Worm (Caenorhabditis elegans) whole organism, late embryonic: Measurements from ENCODE around the gene K07E3.1.

Experiments used
- C38D4.7 ChIP-seq: fragments of 200-800 bp; sonication (Bioruptor generic); optimal IDR thresholded peaks from 2 replicates; lab custom pipeline; 2018; ENCODE audit warnings: mild to moderate bottlenecking, missing genetic modification characterization, moderate library complexity, missing compliant biosample characterization
- K02D7.2 ChIP-seq: sonication (generic microtip); optimal IDR thresholded peaks from 2 replicates; lab custom pipeline; 2017; ENCODE audit warnings: mild to moderate bottlenecking, missing genetic modification characterization, missing compliant biosample characterization
- K09A11.1 ChIP-seq: sonication (generic microtip); optimal IDR thresholded peaks from 2 replicates; lab custom pipeline; 2017; ENCODE audit warnings: antibody characterized with exemption, mild to moderate bottlenecking, missing genetic modification characterization, missing compliant biosample characterization; ENCODE audit not compliant: insufficient read depth
- T23F11.4 ChIP-seq: fragments of 200-800 bp; sonication (Bioruptor generic); optimal IDR thresholded peaks from 2 replicates; lab custom pipeline; 2018; ENCODE audit warnings: mild to moderate bottlenecking, missing genetic modification characterization, missing compliant biosample characterization
- ama-1 ChIP-seq: fragments of 150-350 bp; optimal IDR thresholded peaks from 2 replicates; lab custom pipeline; 2014
- ceh-14 ChIP-seq: sonication (generic microtip); optimal IDR thresholded peaks from 2 replicates; lab custom pipeline; 2016; ENCODE audit warnings: missing genotype, missing genetic modification characterization, missing compliant biosample characterization
- ceh-18 ChIP-seq: sonication (generic microtip); optimal IDR thresholded peaks from 2 replicates; lab custom pipeline; 2016; ENCODE audit warnings: missing genetic modification characterization, missing compliant biosample characterization
- ceh-19 ChIP-seq: fragments of 200-800 bp; sonication (Bioruptor generic); optimal IDR thresholded peaks from 2 replicates; lab custom pipeline; 2018; ENCODE audit warnings: mild to moderate bottlenecking, missing genetic modification characterization, missing compliant biosample characterization
- ceh-30 ChIP-seq: fragments of 150-350 bp; optimal IDR thresholded peaks from 2 replicates; lab custom pipeline; 2014; ENCODE audit warnings: missing biosample characterization, missing genetic modification characterization
- ceh-31 ChIP-seq: sonication (generic microtip); optimal IDR thresholded peaks from 2 replicates; lab custom pipeline; 2016; ENCODE audit warnings: missing genetic modification characterization, missing compliant biosample characterization
- ceh-34 ChIP-seq: sonication (generic microtip); optimal IDR thresholded peaks from 2 replicates; lab custom pipeline; 2016; ENCODE audit warnings: mild to moderate bottlenecking, missing genetic modification characterization, missing compliant biosample characterization
- ceh-48 ChIP-seq: sonication (generic microtip); optimal IDR thresholded peaks from 2 replicates; lab custom pipeline; 2016; ENCODE audit warnings: missing genetic modification characterization, inconsistent platforms, missing compliant biosample characterization
- ceh-9 ChIP-seq: sonication (generic microtip); optimal IDR thresholded peaks from 2 replicates; lab custom pipeline; 2016; ENCODE audit warnings: mild to moderate bottlenecking, missing genetic modification characterization, inconsistent platforms, missing compliant biosample characterization
- che-1 ChIP-seq: sonication (generic microtip); optimal IDR thresholded peaks from 2 replicates; lab custom pipeline; 2016; ENCODE audit warnings: mild to moderate bottlenecking, missing genetic modification characterization, missing compliant biosample characterization
- dmd-4 ChIP-seq: sonication (generic microtip); optimal IDR thresholded peaks from 2 replicates; lab custom pipeline; 2016; ENCODE audit warnings: borderline replicate concordance, missing genetic modification characterization, missing compliant biosample characterization
- elt-2 ChIP-seq: sonication (generic microtip); optimal IDR thresholded peaks from 2 replicates; lab custom pipeline; 2016; ENCODE audit warnings: missing genetic modification reagents, missing genetic modification characterization, missing compliant biosample characterization
- elt-4 ChIP-seq: sonication (generic microtip); optimal IDR thresholded peaks from 2 replicates; lab custom pipeline; 2016; ENCODE audit warnings: missing genetic modification characterization, missing compliant biosample characterization
- ets-4 ChIP-seq: sonication (generic microtip); optimal IDR thresholded peaks from 2 replicates; lab custom pipeline; 2016; ENCODE audit warnings: missing genetic modification characterization, missing compliant biosample characterization
- eyg-1 ChIP-seq: sonication (generic microtip); optimal IDR thresholded peaks from 2 replicates; lab custom pipeline; 2016; ENCODE audit warnings: missing genotype, missing genetic modification characterization, missing compliant biosample characterization
- fax-1 ChIP-seq: sonication (generic microtip); optimal IDR thresholded peaks from 2 replicates; lab custom pipeline; 2016; ENCODE audit warnings: missing genotype, missing genetic modification characterization, missing compliant biosample characterization
- fkh-10 ChIP-seq: fragments of 150-350 bp; optimal IDR thresholded peaks from 2 replicates; lab custom pipeline; 2014; ENCODE audit warnings: missing biosample characterization, missing genetic modification reagents, missing genetic modification characterization
- hlh-13 ChIP-seq: fragments of 200-800 bp; sonication (Bioruptor generic); optimal IDR thresholded peaks from 2 replicates; lab custom pipeline; 2018; ENCODE audit warnings: mild to moderate bottlenecking, missing genetic modification characterization, missing compliant biosample characterization
- hlh-15 ChIP-seq: sonication (generic microtip); optimal IDR thresholded peaks from 2 replicates; lab custom pipeline; 2016; ENCODE audit warnings: missing genetic modification characterization, missing compliant biosample characterization
- hlh-30 ChIP-seq: sonication (generic microtip); optimal IDR thresholded peaks from 2 replicates; lab custom pipeline; 2017; ENCODE audit warnings: antibody characterized with exemption, missing genetic modification characterization, missing compliant biosample characterization; ENCODE audit not compliant: insufficient read depth
- hlh-6 ChIP-seq: sonication (generic microtip); optimal IDR thresholded peaks from 2 replicates; lab custom pipeline; 2016; ENCODE audit warnings: missing genotype, missing genetic modification characterization, missing compliant biosample characterization
- hlh-8 ChIP-seq: sonication (generic microtip); optimal IDR thresholded peaks from 2 replicates; lab custom pipeline; 2016; ENCODE audit warnings: missing genotype, missing genetic modification characterization, missing compliant biosample characterization
- lim-6 ChIP-seq: sonication (generic microtip); optimal IDR thresholded peaks from 2 replicates; lab custom pipeline; 2016; ENCODE audit warnings: missing genetic modification characterization, missing compliant biosample characterization
- madf-2 ChIP-seq: sonication (generic microtip); optimal IDR thresholded peaks from 2 replicates; lab custom pipeline; 2017; ENCODE audit warnings: missing genetic modification characterization, missing compliant biosample characterization
- nfya-1 ChIP-seq: sonication (generic microtip); optimal IDR thresholded peaks from 2 replicates; lab custom pipeline; 2017; ENCODE audit warnings: missing genetic modification characterization, mild to moderate bottlenecking, missing compliant biosample characterization, antibody characterized with exemption, moderate library complexity
- nhr-11 ChIP-seq: fragments of 150-350 bp; optimal IDR thresholded peaks from 2 replicates; lab custom pipeline; 2014; ENCODE audit warnings: missing biosample characterization, missing genetic modification characterization
- pag-3 ChIP-seq: sonication (generic microtip); optimal IDR thresholded peaks from 2 replicates; lab custom pipeline; 2016; ENCODE audit warnings: missing compliant biosample characterization, missing genetic modification characterization, borderline replicate concordance
- pat-9 ChIP-seq: fragments of 200-800 bp; sonication (Bioruptor generic); optimal IDR thresholded peaks from 2 replicates; lab custom pipeline; 2018; ENCODE audit warnings: mild to moderate bottlenecking, missing genetic modification characterization, moderate library complexity, missing compliant biosample characterization
- pha-2 ChIP-seq: sonication (generic microtip); optimal IDR thresholded peaks from 2 replicates; lab custom pipeline; 2017; ENCODE audit warnings: mild to moderate bottlenecking, missing genetic modification characterization, missing compliant biosample characterization
- pha-4 ChIP-seq: fragments of 150-350 bp; optimal IDR thresholded peaks from 2 replicates; lab custom pipeline; 2018; ENCODE audit warnings: missing biosample characterization, missing genetic modification reagents, missing genetic modification characterization
- pros-1 ChIP-seq: fragments of 150-350 bp; optimal IDR thresholded peaks from 2 replicates; lab custom pipeline; 2014; ENCODE audit warnings: missing biosample characterization, missing genetic modification reagents, missing genetic modification characterization
- sdc-2 ChIP-seq: sonication (generic microtip); optimal IDR thresholded peaks from 2 replicates; lab custom pipeline; 2016; ENCODE audit warnings: missing genotype, missing genetic modification characterization, missing compliant biosample characterization
- tbx-2 ChIP-seq: sonication (generic microtip); optimal IDR thresholded peaks from 2 replicates; lab custom pipeline; 2016; ENCODE audit warnings: missing genetic modification characterization, missing compliant biosample characterization
- unc-3 ChIP-seq, 2 experiments: fragments of 200-800 bp in 1 of 2; sonication (Bioruptor generic) in 1 of 2; sonication (generic microtip) in 1 of 2; conservative IDR thresholded peaks in 1 of 2; optimal IDR thresholded peaks in 1 of 2; 2 replicates each; pipeline versions ENCODE4 v1.3.6 to Lab custom; 2016 to 2022; ENCODE audit warnings: missing compliant biosample characterization in 2 of 2, missing genetic modification characterization in 2 of 2, missing genetic modification reagents in 1 of 2
- unc-42 ChIP-seq: sonication (generic microtip); optimal IDR thresholded peaks from 2 replicates; lab custom pipeline; 2016; ENCODE audit warnings: missing genotype, missing genetic modification characterization, missing compliant biosample characterization
- unc-86 ChIP-seq: sonication (generic microtip); optimal IDR thresholded peaks from 2 replicates; lab custom pipeline; 2016; ENCODE audit warnings: missing genetic modification characterization, missing compliant biosample characterization
- ztf-16 ChIP-seq: sonication (generic microtip); optimal IDR thresholded peaks from 2 replicates; lab custom pipeline; 2017; ENCODE audit warnings: missing genetic modification characterization, missing compliant biosample characterization

The K07E3.1 gene

ce11 chrX:8123194-8123593 is 13.0 kb downstream of the K07E3.1 start, which contains the start of gene C02B8.12:
Gene C02B8.12 (minus strand): TSS chrX:8123368.
- TF ChIP-seq C38D4.7 (no peak), elt-2 (tag; lab: Kevin White, UChicago) (no peak), hlh-15 (tag; lab: Kevin White, UChicago) (no peak), ceh-18 (no peak), unc-42 (tag; lab: Kevin White, UChicago) (no peak), unc-3 (GFP tag; conservative IDR thresholded peaks at IDR 0.05; lab: Robert Waterston, UW) (no peak), unc-3 (tag; optimal IDR thresholded peaks at IDR 0.05; lab: Kevin White, UChicago) (no peak)

DNA sequence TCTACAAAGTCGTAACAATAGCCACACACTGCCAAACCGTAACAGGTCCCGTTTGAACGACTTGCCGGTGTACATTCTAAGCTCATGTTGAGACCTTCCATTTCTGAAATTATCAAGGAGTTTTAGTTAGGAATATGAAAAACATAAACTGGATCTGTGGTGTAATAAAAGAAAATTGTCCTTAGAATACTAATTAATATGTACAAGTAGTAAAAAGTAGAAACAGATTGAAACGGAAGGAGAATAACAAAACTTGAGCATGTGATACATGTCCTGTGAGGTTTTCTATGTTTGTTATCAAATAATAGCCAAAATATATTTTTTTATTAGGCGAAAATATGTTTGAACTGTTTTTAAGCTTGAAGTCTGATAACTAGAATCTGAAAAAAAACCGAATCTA is 19.3 kb downstream of the K07E3.1 start, which contains the start of gene frpr-1:
frpr-1 (minus strand) TSS at position 101 of the 400 bp plus-strand sequence.
- TF ChIP-seq pat-9 (tag; lab: Kevin White, UChicago) = no peak
- no peak for TF ChIP-seq hlh-8 (tag; lab: Kevin White, UChicago)
- no peak for TF ChIP-seq ama-1 (lab: Kevin White, UChicago)
- TF ChIP-seq unc-86 = no peak
- TF ChIP-seq K09A11.1 (tag; lab: Kevin White, UChicago) = no peak
- no peak for TF ChIP-seq hlh-30 (tag; lab: Kevin White, UChicago)
- TF ChIP-seq ets-4 (tag; lab: Kevin White, UChicago) = no peak
- TF ChIP-seq ceh-9 (tag; lab: Kevin White, UChicago) = no peak
- TF ChIP-seq ceh-31 (tag; lab: Kevin White, UChicago) = no peak
- no peak for TF ChIP-seq K02D7.2 (tag; lab: Kevin White, UChicago)
- TF ChIP-seq madf-2 (tag; lab: Kevin White, UChicago) = no peak
- no peak for TF ChIP-seq ztf-16 (tag; lab: Kevin White, UChicago)
- no peak for TF ChIP-seq fkh-10
- TF ChIP-seq ceh-18 = no peak
- TF ChIP-seq, all 69 proteins: peak for 0

- TF ChIP-seq pros-1 (tag; lab: Kevin White, UChicago) (no peak), unc-86 (no peak), pag-3 (tag; lab: Kevin White, UChicago) (no peak), hlh-13 (no peak), lim-6 (no peak), elt-2 (tag; lab: Kevin White, UChicago) (peak; percentile 69), nfya-1 (tag; lab: Kevin White, UChicago) (peak; percentile 33), ceh-48 (tag; lab: Kevin White, UChicago) (peak; percentile 26), dmd-4 (no peak), ceh-19 (GFP tag; lab: Kevin White, UChicago) (no peak), ceh-31 (tag; lab: Kevin White, UChicago) (peak; percentile 10), tbx-2 (tag; lab: Kevin White, UChicago) (peak; percentile 54), ceh-34 (tag; lab: Kevin White, UChicago) (peak; percentile 32), nhr-11 (tag; lab: Kevin White, UChicago) (no peak)
- TF ChIP-seq, all 69 proteins: peak for 6
Observed at ce11 chrX:8136276-8136891, 26.1 kb downstream of the K07E3.1 start, which contains the start of gene C02B8.6. Gene C02B8.6 (minus strand): TSS chrX:8136326.

DNA sequence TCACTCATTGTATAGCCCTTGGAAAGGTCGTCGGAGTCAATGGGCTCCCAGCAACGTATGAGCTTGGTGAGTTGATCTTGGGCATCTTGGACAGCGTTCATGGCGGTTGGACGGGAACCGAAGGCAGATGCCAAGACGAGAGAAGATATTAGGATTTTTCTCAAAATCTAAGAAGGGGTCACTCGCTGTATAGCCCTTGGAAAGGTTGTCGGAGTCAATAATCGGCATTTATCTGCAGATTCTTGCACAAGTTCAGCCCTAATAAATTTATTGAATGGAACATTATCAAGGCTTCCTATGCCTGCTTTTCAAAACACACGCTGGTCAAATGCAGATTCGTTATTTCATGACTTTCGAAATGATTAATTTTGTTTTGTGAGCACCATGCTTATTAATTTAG is 27.5 kb downstream of the K07E3.1 start, which contains the start of gene C02B8.7:
C02B8.7 (minus strand) TSS at position 101 of the 400 bp plus-strand sequence.
- no peak for TF ChIP-seq elt-4 (tag; lab: Kevin White, UChicago)
- no peak for TF ChIP-seq pha-4 (tag; lab: Kevin White, UChicago)
- TF ChIP-seq C38D4.7 = no peak
- TF ChIP-seq ztf-16 (tag; lab: Kevin White, UChicago) = no peak
- no peak for TF ChIP-seq ceh-14 (tag; lab: Kevin White, UChicago)
- no peak for TF ChIP-seq fax-1 (tag; lab: Kevin White, UChicago)
- TF ChIP-seq ceh-30 (tag; lab: Kevin White, UChicago) = no peak
- TF ChIP-seq lim-6 = no peak
- no peak for TF ChIP-seq hlh-6
- TF ChIP-seq pag-3 (tag; lab: Kevin White, UChicago) = no peak
- no peak for TF ChIP-seq sdc-2
- no peak for TF ChIP-seq pha-2 (tag; lab: Kevin White, UChicago)
- no peak for TF ChIP-seq ceh-19 (GFP tag; lab: Kevin White, UChicago)
- no peak for TF ChIP-seq T23F11.4 (GFP tag; lab: Kevin White, UChicago)
- TF ChIP-seq eyg-1 (tag; lab: Kevin White, UChicago) = no peak
- TF ChIP-seq che-1 (tag; lab: Kevin White, UChicago) = no peak
- TF ChIP-seq K02D7.2 (tag; lab: Kevin White, UChicago) = no peak
- TF ChIP-seq pros-1 (tag; lab: Kevin White, UChicago) = no peak
